Fruit fly (Drosophila melanogaster): ENCODE data around the gene grp.
A peak's percentile ranks its signal among the peaks of the same experiment; 100 is the strongest.

Gene grp

dm6 chr2L:16715841-16716701 lies 36.2 kb downstream of the grp start, which contains the start of the genes Cyt-c-d and CG31808 (continued):
- TF ChIP-seq Abd-B (GFP tag; optimal IDR thresholded peaks at IDR 0.05) = peak; percentile 95
- peak; percentile 90 for TF ChIP-seq CG10565 (GFP tag; optimal IDR thresholded peaks at IDR 0.05)
- peak; percentile 91 for TF ChIP-seq slou (GFP tag; optimal IDR thresholded peaks at IDR 0.05)
- TF ChIP-seq CG10959 (GFP tag; IDR thresholded peaks at IDR 0.05) = peak; percentile 92
- peak; percentile 96 for TF ChIP-seq CG6254 (GFP tag; optimal IDR thresholded peaks at IDR 0.05)
- TF ChIP-seq fru (optimal IDR thresholded peaks at IDR 0.05) = no peak
- TF ChIP-seq CG1603 (tag; optimal IDR thresholded peaks at IDR 0.05) = peak; percentile 97
- TF ChIP-seq maf-S (GFP tag; optimal IDR thresholded peaks at IDR 0.05) = peak; percentile 92
- TF ChIP-seq Bdp1 (GFP tag; optimal IDR thresholded peaks at IDR 0.05) = peak; percentile 85
- TF ChIP-seq CG34224 (GFP tag; IDR thresholded peaks at IDR 0.05; ENCODE audit: partially characterized antibody) = 0 out of 3 replicates have a peak, but pooled peaks have one; percentile 7
- peak; percentile 97 for TF ChIP-seq tgo (GFP tag; IDR thresholded peaks at IDR 0.05)
- TF ChIP-seq sc (optimal IDR thresholded peaks at IDR 0.05) = no peak
- peak; percentile 97 for TF ChIP-seq sc (GFP tag; optimal IDR thresholded peaks at IDR 0.05)
- TF ChIP-seq CG10979 (tag; optimal IDR thresholded peaks at IDR 0.05) = peak; percentile 98
- peak; percentile 98 for TF ChIP-seq stc (GFP tag; IDR thresholded peaks at IDR 0.05)
- TF ChIP-seq CG4854 (GFP tag; optimal IDR thresholded peaks at IDR 0.05) = peak; percentile 92
- peak; percentile 94 for TF ChIP-seq CG11247 (GFP tag; IDR thresholded peaks at IDR 0.05)
- TF ChIP-seq pnt (GFP tag; optimal IDR thresholded peaks at IDR 0.05) = peak; percentile 92
- peak; percentile 96 for TF ChIP-seq lilli (GFP tag; optimal IDR thresholded peaks at IDR 0.05)
- TF ChIP-seq sim (GFP tag; IDR thresholded peaks at IDR 0.05) = peak; percentile 93
- peak; percentile 85 for TF ChIP-seq HLH54F (GFP tag; optimal IDR thresholded peaks at IDR 0.05)
- peak; percentile 97 for TF ChIP-seq zfh1 (GFP tag; IDR thresholded peaks at IDR 0.05)
- peak; percentile 93 for TF ChIP-seq danr (GFP tag; IDR thresholded peaks at IDR 0.05)
- peak; percentile 98 for TF ChIP-seq lab (GFP tag; optimal IDR thresholded peaks at IDR 0.05)
- peak; percentile 82 for TF ChIP-seq btn (GFP tag; optimal IDR thresholded peaks at IDR 0.05)
- TF ChIP-seq Camta (GFP tag; optimal IDR thresholded peaks at IDR 0.05) = peak; percentile 95
- TF ChIP-seq wek (GFP tag; optimal IDR thresholded peaks at IDR 0.05) = peak; percentile 84
- TF ChIP-seq CG43689 (GFP tag; IDR thresholded peaks at IDR 0.05) = peak; percentile 97
- peak; percentile 98 for TF ChIP-seq ara (GFP tag; IDR thresholded peaks at IDR 0.05)
- TF ChIP-seq Blimp-1 (GFP tag; optimal IDR thresholded peaks at IDR 0.05) = peak; percentile 97
- peak; percentile 83 for TF ChIP-seq sd (tag; optimal IDR thresholded peaks at IDR 0.05)
- peak; percentile 28 for TF ChIP-seq cg (GFP tag; optimal IDR thresholded peaks at IDR 0.05)
- TF ChIP-seq sna (GFP tag; IDR thresholded peaks at IDR 0.05; ENCODE audit: partially characterized antibody) = no peak
- peak; percentile 93 for TF ChIP-seq trh (GFP tag; optimal IDR thresholded peaks at IDR 0.05)
- peak; percentile 96 for TF ChIP-seq run (tag; optimal IDR thresholded peaks at IDR 0.05)
- peak; percentile 94 for TF ChIP-seq CG18764 (GFP tag; optimal IDR thresholded peaks at IDR 0.05)
- peak; percentile 75 for TF ChIP-seq psq (GFP tag; optimal IDR thresholded peaks at IDR 0.05)
- TF ChIP-seq HLH3B (GFP tag; IDR thresholded peaks at IDR 0.05) = peak; percentile 98
- TF ChIP-seq CG11085 (GFP tag; IDR thresholded peaks at IDR 0.05) = peak; percentile 85
- TF ChIP-seq sens-2 (GFP tag; IDR thresholded peaks at IDR 0.05) = peak; percentile 91
- TF ChIP-seq Taf1 (GFP tag; IDR thresholded peaks at IDR 0.05) = peak; percentile 80
- TF ChIP-seq Lpt (GFP tag; optimal IDR thresholded peaks at IDR 0.05) = no peak
- TF ChIP-seq CG2875 (GFP tag; optimal IDR thresholded peaks at IDR 0.05) = peak; percentile 97
- peak; percentile 87 for TF ChIP-seq Lim3 (GFP tag; IDR thresholded peaks at IDR 0.05)
- peak; percentile 96 for TF ChIP-seq CG14667 (GFP tag; IDR thresholded peaks at IDR 0.05)
- peak; percentile 97 for TF ChIP-seq Xbp1 (GFP tag; optimal IDR thresholded peaks at IDR 0.05)
- TF ChIP-seq ATbp (GFP tag; optimal IDR thresholded peaks at IDR 0.05) = peak; percentile 98
- TF ChIP-seq CG31441 (GFP tag; IDR thresholded peaks at IDR 0.05) = peak; percentile 95
- TF ChIP-seq knrl (GFP tag; IDR thresholded peaks at IDR 0.05; ENCODE audit: partially characterized antibody) = no peak
- TF ChIP-seq nmo (GFP tag; optimal IDR thresholded peaks at IDR 0.05) = peak; percentile 98
